Worm (Caenorhabditis elegans) whole organism, L2 larva: ENCODE measurements around the gene R07B7.10.

Source experiments
- C34F6.9 ChIP-seq: fragments of 150-350 bp; optimal IDR thresholded peaks from 2 replicates; lab custom pipeline; 2014; ENCODE audit warnings: missing biosample characterization, missing genetic modification characterization
- F13H6.1 ChIP-seq: sonication (generic microtip); optimal IDR thresholded peaks from 2 replicates; lab custom pipeline; 2016; ENCODE audit warnings: missing genetic modification characterization, missing compliant biosample characterization
- ZK546.5 ChIP-seq: sonication (generic microtip); optimal IDR thresholded peaks from 2 replicates; lab custom pipeline; 2017; ENCODE audit warnings: missing biosample characterization, missing genetic modification characterization
- aly-2 ChIP-seq: fragments of 150-350 bp; optimal IDR thresholded peaks from 2 replicates; lab custom pipeline; 2014; ENCODE audit warnings: missing biosample characterization, missing genetic modification characterization
- ama-1 ChIP-seq: fragments of 150-350 bp; optimal IDR thresholded peaks from 2 replicates; lab custom pipeline; 2018; ENCODE audit warnings: inconsistent platforms
- blmp-1 ChIP-seq: sonication (generic microtip); optimal IDR thresholded peaks from 2 replicates; lab custom pipeline; 2017; ENCODE audit warnings: missing genetic modification characterization, mild to moderate bottlenecking, missing compliant biosample characterization, antibody characterized with exemption, moderate library complexity; ENCODE audit not compliant: insufficient read depth
- ceh-16 ChIP-seq: fragments of 150-350 bp; optimal IDR thresholded peaks from 2 replicates; lab custom pipeline; 2014; ENCODE audit warnings: missing biosample characterization, missing genetic modification characterization
- ceh-82 ChIP-seq: fragments of 150-350 bp; optimal IDR thresholded peaks from 2 replicates; lab custom pipeline; 2014; ENCODE audit warnings: missing biosample characterization, missing genetic modification characterization
- crh-2 ChIP-seq: sonication (generic microtip); optimal IDR thresholded peaks from 2 replicates; lab custom pipeline; 2017; ENCODE audit warnings: missing biosample characterization, missing genetic modification characterization
- egl-27 ChIP-seq: sonication (generic microtip); optimal IDR thresholded peaks from 3 replicates; lab custom pipeline; 2017; ENCODE audit warnings: missing biosample characterization, missing genetic modification reagents, missing genetic modification characterization
- elt-1 ChIP-seq: fragments of 150-350 bp; optimal IDR thresholded peaks from 2 replicates; lab custom pipeline; 2014; ENCODE audit warnings: missing biosample characterization, missing genetic modification characterization
- elt-3 ChIP-seq: sonication (generic microtip); optimal IDR thresholded peaks from 2 replicates; lab custom pipeline; 2017; ENCODE audit warnings: missing biosample characterization, missing genetic modification characterization
- fos-1 ChIP-seq: fragments of 150-350 bp; optimal IDR thresholded peaks from 2 replicates; lab custom pipeline; 2014; ENCODE audit warnings: missing biosample characterization, missing genetic modification characterization
- gmeb-1 ChIP-seq: fragments of 150-350 bp; optimal IDR thresholded peaks from 2 replicates; lab custom pipeline; 2014; ENCODE audit warnings: missing biosample characterization, missing genetic modification characterization
- lin-11 ChIP-seq: fragments of 150-350 bp; sonication (generic microtip); optimal IDR thresholded peaks from 2 replicates; lab custom pipeline; 2014; ENCODE audit warnings: missing biosample characterization, missing genetic modification characterization, inconsistent platforms, mixed read lengths
- lin-39 ChIP-seq: fragments of 150-350 bp; optimal IDR thresholded peaks from 2 replicates; lab custom pipeline; 2014; ENCODE audit warnings: missing biosample characterization, missing genetic modification reagents, missing genetic modification characterization
- lsy-2 ChIP-seq, 2 experiments: fragments of 150-350 bp in 1 of 2; sonication (generic microtip) in 1 of 2; optimal IDR thresholded peaks; 2 replicates each; lab custom pipeline; 2014 to 2017; ENCODE audit warnings: missing biosample characterization in 2 of 2, missing genetic modification characterization in 2 of 2
- mab-5 ChIP-seq: fragments of 150-350 bp; optimal IDR thresholded peaks from 2 replicates; lab custom pipeline; 2014; ENCODE audit warnings: missing biosample characterization, missing genetic modification characterization
- mdl-1 ChIP-seq, 2 experiments: fragments of 150-350 bp in 1 of 2; sonication (generic microtip) in 1 of 2; optimal IDR thresholded peaks; 2 replicates each; lab custom pipeline; 2017; ENCODE audit warnings: missing biosample characterization in 2 of 2, missing genetic modification characterization in 2 of 2
- nhr-12 ChIP-seq: fragments of 150-350 bp; optimal IDR thresholded peaks from 2 replicates; lab custom pipeline; 2014; ENCODE audit warnings: missing biosample characterization, missing genetic modification characterization
- nhr-129 ChIP-seq: fragments of 150-350 bp; optimal IDR thresholded peaks from 2 replicates; lab custom pipeline; 2014; ENCODE audit warnings: missing biosample characterization, missing genetic modification characterization
- nhr-6 ChIP-seq: fragments of 150-350 bp; optimal IDR thresholded peaks from 2 replicates; lab custom pipeline; 2014; ENCODE audit warnings: missing biosample characterization, missing genetic modification characterization
- sem-4 ChIP-seq: fragments of 150-350 bp; optimal IDR thresholded peaks from 2 replicates; lab custom pipeline; 2014; ENCODE audit warnings: missing biosample characterization, missing genetic modification reagents, missing genetic modification characterization
- skn-1 ChIP-seq: sonication (generic microtip); optimal IDR thresholded peaks from 2 replicates; lab custom pipeline; 2017; ENCODE audit warnings: missing biosample characterization, missing genetic modification characterization
- sma-3 ChIP-seq: sonication (generic microtip); optimal IDR thresholded peaks from 2 replicates; lab custom pipeline; 2016; ENCODE audit warnings: missing genetic modification reagents, missing genetic modification characterization, missing compliant biosample characterization
- sma-9 ChIP-seq, 2 experiments: fragments of 150-350 bp in 1 of 2; sonication (generic microtip) in 1 of 2; optimal IDR thresholded peaks; 2 replicates each; lab custom pipeline; 2014 to 2016; ENCODE audit warnings: missing genetic modification characterization in 2 of 2, mild to moderate bottlenecking in 1 of 2, missing biosample characterization in 1 of 2, missing compliant biosample characterization in 1 of 2, missing genetic modification reagents in 1 of 2, moderate library complexity in 1 of 2
- snpc-4 ChIP-seq: fragments of 150-350 bp; optimal IDR thresholded peaks from 2 replicates; lab custom pipeline; 2014; ENCODE audit warnings: missing biosample characterization, missing genetic modification characterization
- unc-39 ChIP-seq: fragments of 150-350 bp; optimal IDR thresholded peaks from 2 replicates; lab custom pipeline; 2014; ENCODE audit warnings: missing biosample characterization, missing genetic modification characterization
- unc-55 ChIP-seq: fragments of 150-350 bp; sonication (generic microtip); optimal IDR thresholded peaks from 3 replicates; lab custom pipeline; 2014; ENCODE audit warnings: missing biosample characterization, missing genetic modification reagents, missing genetic modification characterization
- zag-1 ChIP-seq: fragments of 150-350 bp; optimal IDR thresholded peaks from 2 replicates; lab custom pipeline; 2014; ENCODE audit warnings: missing biosample characterization, missing genetic modification characterization
- ztf-1 ChIP-seq: fragments of 200-800 bp; sonication (Bioruptor generic); conservative IDR thresholded peaks from 2 replicates; pipeline ENCODE4 v1.3.6; 2022; ENCODE audit warnings: missing genetic modification characterization, missing compliant biosample characterization

Gene R07B7.10

DNA sequence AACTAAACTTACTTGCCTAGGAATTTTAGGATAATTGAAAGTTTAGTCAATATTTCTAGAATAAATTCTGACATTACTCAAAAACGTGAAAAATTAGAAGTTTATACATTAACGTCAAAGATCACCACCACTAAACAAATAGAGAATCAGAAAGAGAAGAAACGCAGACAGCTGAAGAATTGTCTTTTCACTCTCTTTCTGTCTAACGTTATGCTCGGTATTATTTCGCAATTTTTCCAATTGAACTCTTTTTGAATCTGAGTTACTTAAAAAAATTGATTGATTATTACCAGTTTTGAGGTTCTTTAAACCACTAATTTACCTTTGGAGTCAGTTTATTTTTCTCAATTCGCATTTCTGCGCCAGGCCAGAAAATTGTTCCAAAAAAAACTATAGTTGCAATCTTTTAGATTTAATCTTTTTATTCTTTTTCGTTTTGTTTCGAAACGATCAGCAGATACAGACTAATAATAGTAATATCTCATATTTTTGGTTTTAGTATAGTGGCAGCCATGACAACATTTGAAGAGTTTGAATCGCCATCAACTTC lies 17.9 kb downstream of the R07B7.10 start, which contains the start of gene nhr-154 (continued):
- TF ChIP-seq blmp-1 (tag; lab: Kevin White, UChicago) (no peak), elt-3 (tag; lab: Kevin White, UChicago) (no peak), sem-4 (tag; lab: Kevin White, UChicago) (no peak), mdl-1 (tag; optimal IDR thresholded peaks at IDR 0.05; lab: Kevin White, UChicago) (no peak), ceh-16 (tag; lab: Kevin White, UChicago) (no peak), ama-1 (lab: Kevin White, UChicago) (no peak)

DNA sequence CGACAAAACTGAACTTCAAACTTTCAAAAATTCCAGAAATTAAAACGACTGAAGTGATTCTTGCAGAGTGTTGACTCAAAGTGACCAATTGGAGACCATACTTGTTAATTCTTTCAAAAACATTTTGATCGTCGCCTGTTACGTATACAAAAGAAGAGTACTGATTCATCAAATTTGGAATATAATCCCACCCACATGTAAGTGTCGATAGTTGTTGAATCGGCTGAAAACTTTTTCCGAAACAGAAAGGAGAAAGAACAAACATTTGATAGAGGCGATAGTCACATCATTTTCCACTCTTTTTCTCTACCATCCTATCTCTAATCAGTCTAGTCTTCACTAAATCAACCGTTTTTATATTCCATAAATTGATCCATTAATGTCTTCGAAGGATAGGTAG lies 20.9 kb downstream of the R07B7.10 start, which contains the start of gene nhr-153:
TSS of gene nhr-153 (plus strand) at position 301 of the 400 bp plus-strand sequence.
- TF ChIP-seq skn-1 (no peak), nhr-12 (tag; lab: Kevin White, UChicago) (no peak), sma-3 (GFP tag; lab: Kevin White, UChicago) (no peak), nhr-129 (no peak), unc-55 (GFP tag; lab: Kevin White, UChicago) (no peak), gmeb-1 (no peak), ztf-1 (no peak), zag-1 (no peak), mab-5 (no peak), C34F6.9 (no peak), aly-2 (tag; lab: Kevin White, UChicago) (no peak), egl-27 (tag; lab: Kevin White, UChicago) (no peak), mdl-1 (tag; optimal IDR thresholded peaks at IDR 0.05; lab: Kevin White, UChicago) (no peak), blmp-1 (tag; lab: Kevin White, UChicago) (no peak), nhr-6 (tag; lab: Kevin White, UChicago) (no peak), F13H6.1 (no peak)

DNA sequence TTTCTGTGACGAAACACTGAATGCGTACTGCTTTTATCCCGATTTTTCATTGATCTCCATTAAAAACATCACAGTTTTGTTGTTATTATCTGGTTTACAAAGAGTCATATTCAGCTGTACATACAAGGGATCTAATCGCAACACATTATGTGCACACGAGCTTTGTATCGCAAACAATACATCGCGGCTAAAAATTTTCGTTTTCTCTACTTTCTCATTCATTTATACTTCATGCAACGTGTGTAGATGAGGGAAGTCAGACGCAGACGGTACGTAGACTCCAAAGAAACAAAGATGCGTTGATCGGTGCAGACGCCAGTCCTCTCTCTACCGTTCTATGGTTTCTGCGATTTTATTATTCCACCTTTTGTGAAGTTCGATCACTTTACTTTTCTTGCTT lies 23.8 kb downstream of the R07B7.10 start, which contains the start of gene nhr-136:
TSS of gene nhr-136 (plus strand) at position 301 of the 400 bp plus-strand sequence.
- TF ChIP-seq sma-9 (GFP tag; optimal IDR thresholded peaks at IDR 0.05; lab: Kevin White, UChicago), result no peak
- TF ChIP-seq sma-9 (tag; optimal IDR thresholded peaks at IDR 0.05; lab: Kevin White, UChicago), result no peak
- TF ChIP-seq nhr-129, result peak; percentile 21

DNA sequence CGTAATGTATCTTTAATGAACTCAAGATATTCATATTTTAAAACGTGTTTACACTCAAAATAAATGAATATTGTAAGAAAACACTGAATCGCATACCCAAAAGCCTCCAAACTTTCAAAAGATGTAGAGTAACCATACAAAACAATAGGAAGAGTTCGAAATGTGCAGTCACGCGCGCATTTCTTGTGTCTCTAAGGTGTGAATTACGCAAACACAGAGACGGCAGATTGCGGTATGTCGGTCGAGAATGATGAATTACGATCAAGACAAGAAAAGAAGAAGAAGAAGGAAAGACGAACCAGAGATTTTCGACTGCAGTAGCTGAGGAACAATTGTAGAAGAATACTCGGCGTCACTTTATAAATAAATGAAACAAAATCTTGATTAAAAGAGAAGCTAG lies 28.4 kb downstream of the R07B7.10 start, which contains the start of gene lhpp-1:
TSS of gene lhpp-1 (minus strand) at position 354 of the 400 bp plus-strand sequence.
- peak; percentile 50 for TF ChIP-seq nhr-129
- TF ChIP-seq crh-2, result no peak
- TF ChIP-seq unc-55 (GFP tag; lab: Kevin White, UChicago), result peak; percentile 29

DNA sequence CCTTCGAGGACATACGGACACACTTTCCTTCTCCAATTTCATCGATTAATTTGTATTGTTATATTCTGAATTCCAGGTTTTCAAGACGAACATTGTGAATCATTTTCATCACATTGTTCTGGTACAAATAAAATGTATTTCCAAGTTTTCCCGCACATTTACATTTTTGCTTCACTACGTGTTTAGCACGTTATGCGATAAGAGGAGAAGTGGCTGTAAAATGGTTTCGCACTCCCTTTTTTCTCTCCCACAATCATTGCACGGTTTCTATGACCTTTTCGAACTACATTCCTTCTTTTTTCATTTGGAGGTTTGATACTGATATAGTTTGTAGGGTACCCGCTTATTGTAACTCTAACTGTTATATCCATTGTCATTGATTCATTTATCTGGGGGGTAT lies 30.7 kb downstream of the R07B7.10 start:
- TF ChIP-seq fos-1 (tag; lab: Kevin White, UChicago) (peak; percentile 64), nhr-12 (tag; lab: Kevin White, UChicago) (no peak), ceh-16 (tag; lab: Kevin White, UChicago) (no peak), unc-55 (GFP tag; lab: Kevin White, UChicago) (no peak), unc-39 (no peak), lin-11 (no peak)

DNA sequence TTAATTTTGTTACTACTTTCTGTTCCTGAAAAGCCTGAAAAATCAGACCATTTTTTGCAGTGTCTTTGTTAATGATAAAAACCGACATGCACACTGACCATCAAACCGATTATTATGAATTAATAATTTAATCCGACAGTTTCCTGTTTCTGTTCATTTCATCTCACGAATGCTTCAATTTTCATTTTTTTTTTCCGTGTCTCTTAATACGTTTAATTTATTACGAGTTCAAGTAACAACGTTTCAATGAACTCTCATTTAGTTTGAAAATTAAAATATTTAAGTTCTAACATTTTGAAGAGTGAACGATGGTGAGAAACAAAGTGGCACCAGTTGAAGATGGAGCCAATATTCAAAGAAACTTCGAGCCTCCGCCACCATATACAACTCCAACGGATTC lies 31.7 kb downstream of the R07B7.10 start, which contains the start of gene spin-1:
TSS of gene spin-1 (plus strand) at position 301 of the 400 bp plus-strand sequence.
- TF ChIP-seq lin-39 (tag; lab: Kevin White, UChicago) (no peak), lin-11 (no peak), elt-1 (tag; lab: Kevin White, UChicago) (no peak), nhr-129 (no peak), ceh-82 (tag; lab: Kevin White, UChicago) (no peak), ZK546.5 (no peak), snpc-4 (no peak), lsy-2 (tag; optimal IDR thresholded peaks at IDR 0.05; lab: Kevin White, UChicago) (no peak)
